Worm (Caenorhabditis elegans) whole organism, L3 larva: ENCODE measurements around the gene F22F4.5.

Experiments used
- R02D3.7 ChIP-seq: fragments of 150-350 bp; optimal IDR thresholded peaks from 2 replicates; lab custom pipeline; 2014; ENCODE audit warnings: missing biosample characterization, missing genetic modification characterization
- aly-2 ChIP-seq: fragments of 150-350 bp; optimal IDR thresholded peaks from 2 replicates; lab custom pipeline; 2014; ENCODE audit warnings: missing biosample characterization, missing genetic modification characterization
- ama-1 ChIP-seq: fragments of 150-350 bp; optimal IDR thresholded peaks from 2 replicates; lab custom pipeline; 2018
- ceh-16 ChIP-seq: sonication (generic microtip); optimal IDR thresholded peaks from 2 replicates; lab custom pipeline; 2017; ENCODE audit warnings: missing biosample characterization, missing genetic modification characterization
- ceh-28 ChIP-seq: fragments of 150-350 bp; optimal IDR thresholded peaks from 2 replicates; lab custom pipeline; 2014; ENCODE audit warnings: missing biosample characterization, missing genetic modification reagents, missing genetic modification characterization
- daf-12 ChIP-seq: fragments of 150-350 bp; optimal IDR thresholded peaks from 2 replicates; lab custom pipeline; 2014; ENCODE audit warnings: missing biosample characterization, missing genetic modification reagents, missing genetic modification characterization
- egl-27 ChIP-seq: sonication (generic microtip); optimal IDR thresholded peaks from 4 replicates; lab custom pipeline; 2017; ENCODE audit warnings: missing biosample characterization, missing genetic modification reagents, missing genetic modification characterization
- egl-5 ChIP-seq: fragments of 150-350 bp; optimal IDR thresholded peaks from 2 replicates; lab custom pipeline; 2017; ENCODE audit warnings: missing biosample characterization, missing genetic modification reagents, missing genetic modification characterization, inconsistent platforms
- elt-1 ChIP-seq: fragments of 150-350 bp; optimal IDR thresholded peaks from 2 replicates; lab custom pipeline; 2014; ENCODE audit warnings: missing biosample characterization, missing genetic modification characterization
- elt-2 ChIP-seq: sonication (generic microtip); optimal IDR thresholded peaks from 2 replicates; lab custom pipeline; 2016; ENCODE audit warnings: missing genetic modification reagents, mild to moderate bottlenecking, missing genetic modification characterization, missing compliant biosample characterization
- elt-3 ChIP-seq, 3 experiments: fragments of 150-350 bp in 1 of 3; sonication (generic microtip) in 2 of 3; optimal IDR thresholded peaks; 2 replicates in 2 of 3; 4 replicates in 1 of 3; lab custom pipeline; 2014 to 2017; ENCODE audit warnings: missing biosample characterization in 3 of 3, missing genetic modification characterization in 3 of 3
- eor-1 ChIP-seq, 2 experiments: fragments of 150-350 bp; optimal IDR thresholded peaks; 2 replicates each; lab custom pipeline; 2014 to 2018; ENCODE audit warnings: missing biosample characterization in 2 of 2, missing genetic modification characterization in 2 of 2
- fkh-10 ChIP-seq: sonication (generic microtip); optimal IDR thresholded peaks from 2 replicates; lab custom pipeline; 2017; ENCODE audit warnings: missing biosample characterization, missing genetic modification reagents, missing genetic modification characterization
- fos-1 ChIP-seq: fragments of 150-350 bp; optimal IDR thresholded peaks from 2 replicates; lab custom pipeline; 2014; ENCODE audit warnings: missing biosample characterization, missing genetic modification characterization
- hmg-11 ChIP-seq: sonication (generic microtip); optimal IDR thresholded peaks from 2 replicates; lab custom pipeline; 2016; ENCODE audit warnings: missing genetic modification characterization, missing compliant biosample characterization
- jun-1 ChIP-seq: fragments of 150-350 bp; optimal IDR thresholded peaks from 2 replicates; lab custom pipeline; 2014; ENCODE audit warnings: missing biosample characterization, missing genetic modification reagents, missing genetic modification characterization
- lin-15B ChIP-seq: fragments of 150-350 bp; optimal IDR thresholded peaks from 2 replicates; lab custom pipeline; 2014; ENCODE audit warnings: missing biosample characterization, missing genetic modification characterization
- lin-39 ChIP-seq: fragments of 150-350 bp; optimal IDR thresholded peaks from 2 replicates; lab custom pipeline; 2018; ENCODE audit warnings: missing biosample characterization, missing genetic modification reagents, missing genetic modification characterization
- nfya-1 ChIP-seq: sonication (generic microtip); optimal IDR thresholded peaks from 2 replicates; lab custom pipeline; 2017; ENCODE audit warnings: missing genetic modification characterization, mild to moderate bottlenecking, missing compliant biosample characterization, antibody characterized with exemption, moderate library complexity; ENCODE audit not compliant: insufficient read depth
- nhr-12 ChIP-seq: fragments of 150-350 bp; optimal IDR thresholded peaks from 2 replicates; lab custom pipeline; 2014; ENCODE audit warnings: missing biosample characterization, missing genetic modification characterization
- nhr-23 ChIP-seq: fragments of 150-350 bp; optimal IDR thresholded peaks from 2 replicates; lab custom pipeline; 2014; ENCODE audit warnings: missing biosample characterization, missing genetic modification reagents, missing genetic modification characterization
- nhr-237 ChIP-seq: fragments of 150-350 bp; optimal IDR thresholded peaks from 2 replicates; lab custom pipeline; 2014; ENCODE audit warnings: missing biosample characterization, missing genetic modification characterization
- nhr-25 ChIP-seq: sonication (generic microtip); optimal IDR thresholded peaks from 2 replicates; lab custom pipeline; 2017; ENCODE audit warnings: missing biosample characterization, missing genetic modification characterization
- nhr-28 ChIP-seq: fragments of 150-350 bp; optimal IDR thresholded peaks from 2 replicates; lab custom pipeline; 2014; ENCODE audit warnings: missing biosample characterization, missing genetic modification characterization
- nhr-43 ChIP-seq: sonication (generic microtip); optimal IDR thresholded peaks from 2 replicates; lab custom pipeline; 2016; ENCODE audit warnings: mild to moderate bottlenecking, missing genetic modification characterization, missing compliant biosample characterization; ENCODE audit not compliant: poor library complexity, severe bottlenecking
- nhr-76 ChIP-seq: fragments of 150-350 bp; sonication (generic microtip); optimal IDR thresholded peaks from 5 replicates; lab custom pipeline; 2014; ENCODE audit warnings: missing biosample characterization, missing genetic modification characterization
- nhr-77 ChIP-seq: fragments of 150-350 bp; optimal IDR thresholded peaks from 2 replicates; lab custom pipeline; 2014; ENCODE audit warnings: missing biosample characterization, missing genetic modification characterization
- pha-4 ChIP-seq: fragments of 150-350 bp; optimal IDR thresholded peaks from 2 replicates; lab custom pipeline; 2014; ENCODE audit warnings: missing biosample characterization, missing genetic modification reagents, missing genetic modification characterization
- pqm-1 ChIP-seq: fragments of 150-350 bp; optimal IDR thresholded peaks from 2 replicates; lab custom pipeline; 2017; ENCODE audit warnings: missing biosample characterization, missing genetic modification characterization, inconsistent platforms
- skn-1 ChIP-seq: fragments of 150-350 bp; optimal IDR thresholded peaks from 2 replicates; lab custom pipeline; 2014; ENCODE audit warnings: missing biosample characterization, missing genetic modification characterization
- snpc-4 ChIP-seq: fragments of 150-350 bp; optimal IDR thresholded peaks from 2 replicates; lab custom pipeline; 2014; ENCODE audit warnings: missing biosample characterization, missing genetic modification characterization
- tbx-2 ChIP-seq: sonication (generic microtip); optimal IDR thresholded peaks from 2 replicates; lab custom pipeline; 2016; ENCODE audit warnings: mild to moderate bottlenecking, missing genetic modification characterization, missing compliant biosample characterization
- unc-62 ChIP-seq: fragments of 150-350 bp; sonication (generic microtip); optimal IDR thresholded peaks from 4 replicates; lab custom pipeline; 2014; ENCODE audit warnings: missing biosample characterization, missing genetic modification reagents, missing genetic modification characterization
- ztf-11 ChIP-seq: fragments of 150-350 bp; optimal IDR thresholded peaks from 2 replicates; lab custom pipeline; 2014; ENCODE audit warnings: missing biosample characterization, missing genetic modification characterization
- ztf-4 ChIP-seq: fragments of 150-350 bp; optimal IDR thresholded peaks from 2 replicates; lab custom pipeline; 2014; ENCODE audit warnings: missing biosample characterization, missing genetic modification characterization

The F22F4.5 gene

DNA sequence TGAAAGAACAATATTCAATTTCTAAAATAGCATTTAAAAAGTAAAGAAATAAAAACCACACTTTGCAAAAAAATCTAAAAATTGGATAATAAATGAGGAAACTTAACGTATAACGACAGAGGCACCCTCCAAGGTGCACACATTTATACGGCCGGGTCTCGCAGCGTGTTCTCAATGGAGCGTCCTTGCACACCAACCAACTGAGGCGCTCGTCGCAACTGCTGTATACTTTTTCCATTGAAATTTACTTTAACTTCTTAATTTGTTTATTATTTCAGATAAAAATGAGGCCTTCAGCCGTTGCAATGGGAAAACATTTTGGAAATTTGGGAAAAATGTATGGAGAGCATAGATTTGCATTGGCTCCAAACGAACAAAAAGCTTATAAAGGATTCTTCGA is 39.5 kb downstream of the F22F4.5 start, which contains the start of the genes R07E4.5 and R07E4.3:
TSS of gene R07E4.5 (minus strand) at position 1 of the 400 bp plus-strand sequence.
TSS of gene R07E4.3 (plus strand) at position 285 of the 400 bp plus-strand sequence.
- TF ChIP-seq eor-1 (tag; optimal IDR thresholded peaks at IDR 0.05; lab: Kevin White, UChicago), result no peak
- TF ChIP-seq pha-4, result peak; percentile 90
- no peak for TF ChIP-seq fos-1
- TF ChIP-seq nhr-23, result no peak
- no peak for TF ChIP-seq ztf-11
- TF ChIP-seq ztf-4 (tag; lab: Kevin White, UChicago), result no peak
- TF ChIP-seq R02D3.7 (tag; lab: Kevin White, UChicago), result peak; percentile 3
- TF ChIP-seq jun-1 (tag; lab: Kevin White, UChicago), result no peak
- TF ChIP-seq lin-15B (tag; lab: Kevin White, UChicago), result peak; percentile 89
- no peak for TF ChIP-seq daf-12 (tag; lab: Kevin White, UChicago)
- TF ChIP-seq tbx-2 (tag; lab: Kevin White, UChicago), result no peak
- TF ChIP-seq ceh-28 (tag; lab: Kevin White, UChicago), result no peak
- no peak for TF ChIP-seq nhr-12 (tag; lab: Kevin White, UChicago)
- TF ChIP-seq unc-62 (GFP tag; lab: Kevin White, UChicago), result no peak
- peak; percentile 60 for TF ChIP-seq hmg-11 (tag; lab: Kevin White, UChicago)
- TF ChIP-seq nhr-43 (tag; lab: Kevin White, UChicago), result peak; percentile 60
- TF ChIP-seq nhr-25 (tag; lab: Kevin White, UChicago), result peak; percentile 82
- peak; percentile 91 for TF ChIP-seq lin-39
- no peak for TF ChIP-seq nhr-28 (tag; lab: Kevin White, UChicago)
- TF ChIP-seq ama-1 (lab: Kevin White, UChicago), result no peak
- no peak for TF ChIP-seq ceh-16 (tag; lab: Kevin White, UChicago)
- TF ChIP-seq skn-1 (tag; lab: Kevin White, UChicago), result no peak
- no peak for TF ChIP-seq elt-3 (tag; optimal IDR thresholded peaks at IDR 0.05; lab: Kevin White, UChicago)
- peak; percentile 39 for TF ChIP-seq pqm-1 (tag; lab: Kevin White, UChicago)
- TF ChIP-seq fkh-10 (GFP tag; lab: Kevin White, UChicago), result no peak
- TF ChIP-seq nfya-1 (tag; lab: Kevin White, UChicago), result peak; percentile 86
- no peak for TF ChIP-seq elt-1 (tag; lab: Kevin White, UChicago)
- TF ChIP-seq snpc-4 (tag; lab: Kevin White, UChicago), result peak; percentile 66
- TF ChIP-seq egl-5, result peak; percentile 81
- peak; percentile 37 for TF ChIP-seq elt-2 (tag; lab: Kevin White, UChicago)
- TF ChIP-seq aly-2 (tag; lab: Kevin White, UChicago), result no peak

DNA sequence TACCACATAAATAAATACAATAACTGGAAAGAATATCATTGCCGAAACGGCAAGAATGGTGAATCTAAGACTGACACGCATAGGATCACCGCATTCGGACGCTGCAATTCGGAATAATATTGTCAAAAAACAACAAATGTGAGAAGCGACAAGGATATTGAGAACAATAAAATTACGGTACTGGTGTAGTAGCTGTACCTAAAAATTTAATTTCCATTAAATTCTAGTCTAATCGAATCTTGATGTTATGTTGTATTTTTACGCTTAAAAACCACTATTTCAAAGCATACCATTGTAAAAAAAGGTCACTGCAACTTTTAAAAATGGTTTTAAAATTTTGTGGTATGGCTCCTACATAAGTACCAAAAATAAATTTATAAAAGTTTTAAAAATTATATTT is 43.9 kb downstream of the F22F4.5 start, which contains the start of gene mig-23:
TSS of gene mig-23 (minus strand) at position 101 of the 400 bp plus-strand sequence.
- TF ChIP-seq nhr-25 (tag; lab: Kevin White, UChicago) (no peak), lin-15B (tag; lab: Kevin White, UChicago) (no peak), eor-1 (tag; optimal IDR thresholded peaks at IDR 0.05; lab: Kevin White, UChicago) (no peak), egl-27 (tag; lab: Kevin White, UChicago) (no peak), nhr-237 (no peak), nhr-77 (tag; lab: Kevin White, UChicago) (no peak), ama-1 (lab: Kevin White, UChicago) (no peak), ceh-16 (tag; lab: Kevin White, UChicago) (no peak), daf-12 (tag; lab: Kevin White, UChicago) (no peak), fkh-10 (GFP tag; lab: Kevin White, UChicago) (no peak)

DNA sequence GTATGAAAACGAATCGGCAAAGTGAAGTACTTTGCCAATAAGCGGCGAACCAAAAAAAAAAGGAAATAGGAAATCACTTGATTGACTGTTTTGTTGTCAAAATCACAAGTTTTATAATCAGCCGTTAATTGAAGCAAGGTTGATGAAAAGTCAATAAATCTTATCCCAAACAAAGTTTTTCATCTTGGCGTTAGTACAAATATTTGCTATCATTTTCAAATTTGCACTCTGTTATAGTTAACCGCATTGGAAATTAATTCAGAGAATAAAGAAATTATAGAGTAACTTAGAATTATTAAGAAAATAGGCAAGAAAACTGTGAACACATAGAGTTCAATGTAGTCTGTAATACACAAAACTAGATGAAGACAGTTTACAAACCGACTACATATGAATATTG is 48.2 kb downstream of the F22F4.5 start, which contains the start of gene acs-17:
TSS of gene acs-17 (minus strand) at position 23 of the 400 bp plus-strand sequence.
- peak; percentile 7 for TF ChIP-seq nhr-25 (tag; lab: Kevin White, UChicago)
- TF ChIP-seq elt-2 (tag; lab: Kevin White, UChicago), result no peak
- TF ChIP-seq, all 47 proteins: peak for 1

DNA sequence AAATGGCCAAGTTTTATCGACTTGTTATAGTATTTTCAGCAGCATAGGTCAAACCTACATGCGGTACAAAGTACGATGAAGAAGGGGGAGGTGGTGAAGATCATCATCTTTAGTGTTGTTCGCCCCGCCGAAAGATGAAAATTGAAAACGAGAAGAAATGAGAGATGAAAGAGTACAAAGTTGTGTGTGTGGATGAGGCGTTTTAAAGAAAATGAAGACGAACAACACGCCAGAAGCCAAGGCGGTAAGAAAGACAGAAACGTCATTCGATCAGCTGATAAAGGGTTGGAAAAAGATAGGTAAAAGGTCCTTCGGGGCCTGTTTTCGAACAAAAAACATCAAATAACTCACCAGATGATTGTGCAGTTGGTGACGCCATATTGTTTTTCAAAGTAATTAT is 48.8 kb downstream of the F22F4.5 start:
- TF ChIP-seq nhr-76 (tag; lab: Kevin White, UChicago) (no peak), pha-4 (no peak), lin-15B (tag; lab: Kevin White, UChicago) (no peak), nhr-77 (tag; lab: Kevin White, UChicago) (no peak), nhr-43 (tag; lab: Kevin White, UChicago) (no peak), snpc-4 (tag; lab: Kevin White, UChicago) (no peak), nhr-12 (tag; lab: Kevin White, UChicago) (no peak), egl-5 (no peak)
